Worm (Caenorhabditis elegans) whole organism, late embryonic: ENCODE measurements around the gene R04B5.1.

ENCODE experiments used
- C08G9.2 ChIP-seq: sonication (generic microtip); optimal IDR thresholded peaks from 2 replicates; lab custom pipeline; 2016; ENCODE audit warnings: mild to moderate bottlenecking, missing genetic modification characterization, moderate library complexity, missing compliant biosample characterization
- F13H6.1 ChIP-seq: sonication (generic microtip); optimal IDR thresholded peaks from 2 replicates; lab custom pipeline; 2016; ENCODE audit warnings: missing genetic modification characterization, missing compliant biosample characterization
- K09A11.1 ChIP-seq: sonication (generic microtip); optimal IDR thresholded peaks from 2 replicates; lab custom pipeline; 2017; ENCODE audit warnings: antibody characterized with exemption, mild to moderate bottlenecking, missing genetic modification characterization, missing compliant biosample characterization; ENCODE audit not compliant: insufficient read depth
- T23F11.4 ChIP-seq: fragments of 200-800 bp; sonication (Bioruptor generic); optimal IDR thresholded peaks from 2 replicates; lab custom pipeline; 2018; ENCODE audit warnings: mild to moderate bottlenecking, missing genetic modification characterization, missing compliant biosample characterization
- ama-1 ChIP-seq: fragments of 150-350 bp; optimal IDR thresholded peaks from 2 replicates; lab custom pipeline; 2014
- ceh-14 ChIP-seq: sonication (generic microtip); optimal IDR thresholded peaks from 2 replicates; lab custom pipeline; 2016; ENCODE audit warnings: missing genotype, missing genetic modification characterization, missing compliant biosample characterization
- ceh-19 ChIP-seq: fragments of 200-800 bp; sonication (Bioruptor generic); optimal IDR thresholded peaks from 2 replicates; lab custom pipeline; 2018; ENCODE audit warnings: mild to moderate bottlenecking, missing genetic modification characterization, missing compliant biosample characterization
- ceh-22 ChIP-seq: sonication (generic microtip); optimal IDR thresholded peaks from 2 replicates; lab custom pipeline; 2017; ENCODE audit warnings: missing biosample characterization, missing genetic modification characterization
- ceh-24 ChIP-seq: sonication (generic microtip); optimal IDR thresholded peaks from 2 replicates; lab custom pipeline; 2016; ENCODE audit warnings: mild to moderate bottlenecking, missing genetic modification characterization, missing compliant biosample characterization
- ceh-30 ChIP-seq: fragments of 150-350 bp; optimal IDR thresholded peaks from 2 replicates; lab custom pipeline; 2014; ENCODE audit warnings: missing biosample characterization, missing genetic modification characterization
- ceh-31 ChIP-seq: sonication (generic microtip); optimal IDR thresholded peaks from 2 replicates; lab custom pipeline; 2016; ENCODE audit warnings: missing genetic modification characterization, missing compliant biosample characterization
- ceh-34 ChIP-seq: sonication (generic microtip); optimal IDR thresholded peaks from 2 replicates; lab custom pipeline; 2016; ENCODE audit warnings: mild to moderate bottlenecking, missing genetic modification characterization, missing compliant biosample characterization
- ceh-45 ChIP-seq: fragments of 200-800 bp; sonication (Bioruptor generic); IDR thresholded peaks from 2 replicates; pipeline ENCODE4 v1.3.6; 2022; ENCODE audit warnings: missing genetic modification reagents, missing genetic modification characterization, missing compliant biosample characterization
- ceh-6 ChIP-seq: fragments of 200-800 bp; sonication (Bioruptor generic); optimal IDR thresholded peaks from 2 replicates; lab custom pipeline; 2018; ENCODE audit warnings: mild to moderate bottlenecking, missing genetic modification characterization, missing compliant biosample characterization
- che-1 ChIP-seq: sonication (generic microtip); optimal IDR thresholded peaks from 2 replicates; lab custom pipeline; 2016; ENCODE audit warnings: mild to moderate bottlenecking, missing genetic modification characterization, missing compliant biosample characterization
- dmd-4 ChIP-seq: sonication (generic microtip); optimal IDR thresholded peaks from 2 replicates; lab custom pipeline; 2016; ENCODE audit warnings: borderline replicate concordance, missing genetic modification characterization, missing compliant biosample characterization
- dve-1 ChIP-seq: sonication (generic microtip); optimal IDR thresholded peaks from 2 replicates; lab custom pipeline; 2017; ENCODE audit warnings: antibody characterized with exemption, mild to moderate bottlenecking, missing genetic modification characterization, missing compliant biosample characterization
- elt-2 ChIP-seq: sonication (generic microtip); optimal IDR thresholded peaks from 2 replicates; lab custom pipeline; 2016; ENCODE audit warnings: missing genetic modification reagents, missing genetic modification characterization, missing compliant biosample characterization
- elt-4 ChIP-seq: sonication (generic microtip); optimal IDR thresholded peaks from 2 replicates; lab custom pipeline; 2016; ENCODE audit warnings: missing genetic modification characterization, missing compliant biosample characterization
- ets-4 ChIP-seq: sonication (generic microtip); optimal IDR thresholded peaks from 2 replicates; lab custom pipeline; 2016; ENCODE audit warnings: missing genetic modification characterization, missing compliant biosample characterization
- fkh-10 ChIP-seq: fragments of 150-350 bp; optimal IDR thresholded peaks from 2 replicates; lab custom pipeline; 2014; ENCODE audit warnings: missing biosample characterization, missing genetic modification reagents, missing genetic modification characterization
- fkh-6 ChIP-seq: sonication (generic microtip); optimal IDR thresholded peaks from 2 replicates; lab custom pipeline; 2016; ENCODE audit warnings: missing genetic modification characterization, missing compliant biosample characterization
- hlh-15 ChIP-seq: sonication (generic microtip); optimal IDR thresholded peaks from 2 replicates; lab custom pipeline; 2016; ENCODE audit warnings: missing genetic modification characterization, missing compliant biosample characterization
- hlh-6 ChIP-seq: sonication (generic microtip); optimal IDR thresholded peaks from 2 replicates; lab custom pipeline; 2016; ENCODE audit warnings: missing genotype, missing genetic modification characterization, missing compliant biosample characterization
- hlh-8 ChIP-seq: sonication (generic microtip); optimal IDR thresholded peaks from 2 replicates; lab custom pipeline; 2016; ENCODE audit warnings: missing genotype, missing genetic modification characterization, missing compliant biosample characterization
- lim-6 ChIP-seq: sonication (generic microtip); optimal IDR thresholded peaks from 2 replicates; lab custom pipeline; 2016; ENCODE audit warnings: missing genetic modification characterization, missing compliant biosample characterization
- lin-11 ChIP-seq: fragments of 200-800 bp; sonication (Bioruptor generic); optimal IDR thresholded peaks from 2 replicates; lab custom pipeline; 2018; ENCODE audit warnings: mild to moderate bottlenecking, missing genetic modification characterization, missing compliant biosample characterization
- mec-3 ChIP-seq: sonication (generic microtip); optimal IDR thresholded peaks from 2 replicates; lab custom pipeline; 2016; ENCODE audit warnings: borderline replicate concordance, missing genetic modification characterization, missing compliant biosample characterization
- nfya-1 ChIP-seq: sonication (generic microtip); optimal IDR thresholded peaks from 2 replicates; lab custom pipeline; 2017; ENCODE audit warnings: missing genetic modification characterization, mild to moderate bottlenecking, missing compliant biosample characterization, antibody characterized with exemption, moderate library complexity
- nhr-232 ChIP-seq: sonication (generic microtip); optimal IDR thresholded peaks from 2 replicates; lab custom pipeline; 2016; ENCODE audit warnings: missing genetic modification characterization, missing compliant biosample characterization
- pat-9 ChIP-seq: fragments of 200-800 bp; sonication (Bioruptor generic); optimal IDR thresholded peaks from 2 replicates; lab custom pipeline; 2018; ENCODE audit warnings: mild to moderate bottlenecking, missing genetic modification characterization, moderate library complexity, missing compliant biosample characterization
- pax-1 ChIP-seq: fragments of 150-350 bp; optimal IDR thresholded peaks from 2 replicates; lab custom pipeline; 2014; ENCODE audit warnings: missing biosample characterization, missing genetic modification characterization
- pha-4 ChIP-seq: fragments of 150-350 bp; optimal IDR thresholded peaks from 2 replicates; lab custom pipeline; 2018; ENCODE audit warnings: missing biosample characterization, missing genetic modification reagents, missing genetic modification characterization
- pqm-1 ChIP-seq: sonication (generic microtip); optimal IDR thresholded peaks from 2 replicates; lab custom pipeline; 2016; ENCODE audit warnings: missing genetic modification characterization, missing compliant biosample characterization
- pros-1 ChIP-seq: fragments of 150-350 bp; optimal IDR thresholded peaks from 2 replicates; lab custom pipeline; 2014; ENCODE audit warnings: missing biosample characterization, missing genetic modification reagents, missing genetic modification characterization
- rnt-1 ChIP-seq: sonication (generic microtip); optimal IDR thresholded peaks from 2 replicates; lab custom pipeline; 2016; ENCODE audit warnings: missing genetic modification characterization, missing compliant biosample characterization
- sox-4 ChIP-seq: sonication (generic microtip); optimal IDR thresholded peaks from 2 replicates; lab custom pipeline; 2017; ENCODE audit warnings: mild to moderate bottlenecking, missing genetic modification characterization, inconsistent platforms, missing compliant biosample characterization
- syd-9 ChIP-seq: sonication (generic microtip); optimal IDR thresholded peaks from 2 replicates; lab custom pipeline; 2016; ENCODE audit warnings: mild to moderate bottlenecking, missing genetic modification characterization, moderate library complexity, missing compliant biosample characterization
- unc-42 ChIP-seq: sonication (generic microtip); optimal IDR thresholded peaks from 2 replicates; lab custom pipeline; 2016; ENCODE audit warnings: missing genotype, missing genetic modification characterization, missing compliant biosample characterization
- unc-86 ChIP-seq: sonication (generic microtip); optimal IDR thresholded peaks from 2 replicates; lab custom pipeline; 2016; ENCODE audit warnings: missing genetic modification characterization, missing compliant biosample characterization
- zip-5 ChIP-seq: sonication (generic microtip); optimal IDR thresholded peaks from 2 replicates; lab custom pipeline; 2016; ENCODE audit warnings: missing genetic modification characterization, missing compliant biosample characterization

The R04B5.1 gene

ce11 chrV:10078244-10078643 is at the start of gene R04B5.1:
TSS of gene R04B5.1 (minus strand) at chrV:10078344.
- TF ChIP-seq hlh-15 = no peak
- TF ChIP-seq syd-9 = no peak
- no peak for TF ChIP-seq ceh-24 (tag; lab: Kevin White, UChicago)
- no peak for TF ChIP-seq K09A11.1 (tag; lab: Kevin White, UChicago)
- no peak for TF ChIP-seq zip-5 (tag; lab: Kevin White, UChicago)
- TF ChIP-seq ceh-14 = no peak
- no peak for TF ChIP-seq T23F11.4 (GFP tag; lab: Kevin White, UChicago)
- no peak for TF ChIP-seq ceh-19
- TF ChIP-seq nhr-232 (tag; lab: Kevin White, UChicago) = no peak
- TF ChIP-seq fkh-10 (GFP tag; lab: Kevin White, UChicago) = no peak
- TF ChIP-seq C08G9.2 (tag; lab: Kevin White, UChicago) = no peak
- TF ChIP-seq ama-1 (lab: Kevin White, UChicago) = no peak
- no peak for TF ChIP-seq unc-86 (tag; lab: Kevin White, UChicago)
- no peak for TF ChIP-seq sox-4 (tag; lab: Kevin White, UChicago)
- no peak for TF ChIP-seq mec-3 (tag; lab: Kevin White, UChicago)
- TF ChIP-seq elt-4 (tag; lab: Kevin White, UChicago) = no peak
- TF ChIP-seq rnt-1 (tag; lab: Kevin White, UChicago) = no peak
- no peak for TF ChIP-seq hlh-6
- TF ChIP-seq, all 69 proteins: peak for 0

DNA sequence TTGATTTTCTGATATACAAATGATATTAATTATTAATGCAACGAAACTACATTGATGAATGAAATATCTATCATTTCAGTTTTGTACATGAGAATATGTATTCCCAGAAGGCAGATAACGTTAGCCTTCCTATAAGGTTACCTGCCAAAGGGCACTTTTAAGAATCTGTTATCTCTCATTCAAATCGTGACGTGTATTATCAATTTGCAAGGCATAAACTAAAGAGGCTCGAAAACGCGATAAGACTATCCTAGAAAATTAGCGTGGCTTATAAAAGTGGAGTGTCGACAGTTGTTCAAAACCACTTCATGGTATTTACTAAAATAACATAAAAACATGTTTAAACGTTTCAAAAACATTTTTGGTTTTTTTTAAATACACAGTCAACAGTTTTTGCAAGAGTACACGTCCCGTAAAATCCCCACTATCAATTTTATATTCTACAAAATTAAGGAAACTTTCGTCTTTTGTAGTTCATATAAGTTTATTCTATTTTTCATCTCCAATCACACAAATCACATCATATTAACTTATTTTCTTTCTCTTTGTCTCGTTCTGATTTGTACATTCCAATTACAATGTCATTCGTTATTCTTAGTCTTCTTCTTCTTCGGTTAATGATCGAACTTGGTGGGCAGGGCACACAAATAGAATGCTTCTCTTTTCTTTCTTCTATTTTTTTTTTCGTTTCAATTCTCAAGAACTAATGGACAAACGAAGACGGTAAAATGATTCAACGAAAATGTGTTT is 46.8 kb upstream of the R04B5.1 start, which contains the start of gene C08B6.10:
Gene C08B6.10, plus strand, starts transcription at position 700 of the 750 bp plus-strand sequence.
- TF ChIP-seq ets-4 (no peak), elt-2 (peak; percentile 81)
- TF ChIP-seq, all 69 proteins: peak for 1

DNA sequence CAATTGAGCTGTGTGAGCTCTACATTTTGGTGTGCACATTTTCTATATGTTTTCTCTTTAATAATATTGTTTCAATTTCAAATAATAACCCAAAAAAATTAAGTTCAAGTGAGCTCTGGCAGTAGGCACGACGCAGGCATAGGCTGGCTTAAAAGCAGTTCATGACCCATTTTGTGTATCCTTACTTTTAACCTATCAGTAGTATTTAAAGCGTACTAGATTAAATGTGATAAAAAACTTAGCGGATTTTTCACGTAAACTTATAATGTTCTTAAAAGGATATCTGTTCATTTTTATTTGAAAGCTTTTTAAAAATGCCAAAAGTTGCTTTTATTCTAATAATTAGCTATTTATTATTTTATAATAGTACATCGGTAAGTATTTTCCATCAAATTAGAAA is 45.2 kb upstream of the R04B5.1 start, which contains the start of gene C08B6.6:
Gene C08B6.6, plus strand, starts transcription at position 301 of the 400 bp plus-strand sequence.
- TF ChIP-seq pqm-1 (tag; lab: Kevin White, UChicago) (no peak), nhr-232 (tag; lab: Kevin White, UChicago) (no peak), F13H6.1 (tag; lab: Kevin White, UChicago) (no peak), dmd-4 (no peak)

ce11 chrV:10122670-10123069 is 44.5 kb upstream of the R04B5.1 start, which contains the start of gene srxa-19:
TSS of gene srxa-19 (minus strand) at chrV:10122770.
- no peak for TF ChIP-seq elt-4 (tag; lab: Kevin White, UChicago)
- TF ChIP-seq dmd-4 = no peak
- no peak for TF ChIP-seq dve-1
- TF ChIP-seq fkh-6 (tag; lab: Kevin White, UChicago) = no peak
- no peak for TF ChIP-seq ceh-34 (tag; lab: Kevin White, UChicago)
- TF ChIP-seq hlh-8 = no peak
- TF ChIP-seq lin-11 (tag; lab: Kevin White, UChicago) = no peak
- no peak for TF ChIP-seq ceh-6 (GFP tag; lab: Kevin White, UChicago)
- no peak for TF ChIP-seq pros-1
- TF ChIP-seq pat-9 (tag; lab: Kevin White, UChicago) = no peak
- no peak for TF ChIP-seq nfya-1 (tag; lab: Kevin White, UChicago)
- TF ChIP-seq lim-6 (tag; lab: Kevin White, UChicago) = no peak
- no peak for TF ChIP-seq ceh-22 (tag; lab: Kevin White, UChicago)
- TF ChIP-seq syd-9 = no peak

- TF ChIP-seq hlh-15 (no peak), ceh-22 (tag; lab: Kevin White, UChicago) (no peak), ceh-45 (GFP tag; lab: Robert Waterston, UW) (no peak), pax-1 (tag; lab: Kevin White, UChicago) (no peak), zip-5 (tag; lab: Kevin White, UChicago) (no peak), ceh-30 (tag; lab: Kevin White, UChicago) (no peak), che-1 (tag; lab: Kevin White, UChicago) (no peak), ceh-31 (tag; lab: Kevin White, UChicago) (no peak), unc-42 (tag; lab: Kevin White, UChicago) (no peak), pha-4 (tag; lab: Kevin White, UChicago) (no peak)
Observed at ce11 chrV:10120898-10121297, 42.8 kb upstream of the R04B5.1 start, which contains the start of gene srxa-18. TSS of gene srxa-18 (minus strand) at chrV:10120997.
